Worm (Caenorhabditis elegans): ENCODE measurements around the gene ZC449.8.

The ZC449.8 gene

DNA sequence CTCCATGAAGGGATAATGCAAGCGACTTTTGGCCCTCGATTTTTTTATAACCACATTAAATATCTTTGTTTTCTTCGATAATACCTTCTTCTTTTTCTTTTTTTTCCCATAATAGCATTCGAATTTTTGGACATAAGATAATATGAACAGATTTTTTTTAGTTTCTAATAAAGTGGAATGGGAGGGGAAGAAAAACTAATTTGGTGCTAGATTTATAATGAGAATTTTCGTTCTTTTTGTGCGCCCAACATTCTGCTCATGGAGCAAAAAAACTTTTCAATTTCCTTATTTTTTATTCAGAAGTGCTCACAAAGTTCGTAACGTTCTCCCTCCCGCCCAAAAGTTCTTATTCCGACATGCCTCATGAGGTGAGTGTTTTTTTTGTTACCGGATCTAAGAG lies at the start of gene ZC449.8:
TSS of gene ZC449.8 (plus strand) at position 301 of the 400 bp plus-strand sequence.
- no peak for TF ChIP-seq sem-2 (GFP tag; optimal IDR thresholded peaks at IDR 0.05)
- TF ChIP-seq ceh-43 (GFP tag; optimal IDR thresholded peaks at IDR 0.05): no peak
- no peak for TF ChIP-seq flh-1 (GFP tag; optimal IDR thresholded peaks at IDR 0.05)
- TF ChIP-seq elt-1 (tag; optimal IDR thresholded peaks at IDR 0.05; ENCODE audit: borderline replicate concordance, insufficient read depth): no peak

DNA sequence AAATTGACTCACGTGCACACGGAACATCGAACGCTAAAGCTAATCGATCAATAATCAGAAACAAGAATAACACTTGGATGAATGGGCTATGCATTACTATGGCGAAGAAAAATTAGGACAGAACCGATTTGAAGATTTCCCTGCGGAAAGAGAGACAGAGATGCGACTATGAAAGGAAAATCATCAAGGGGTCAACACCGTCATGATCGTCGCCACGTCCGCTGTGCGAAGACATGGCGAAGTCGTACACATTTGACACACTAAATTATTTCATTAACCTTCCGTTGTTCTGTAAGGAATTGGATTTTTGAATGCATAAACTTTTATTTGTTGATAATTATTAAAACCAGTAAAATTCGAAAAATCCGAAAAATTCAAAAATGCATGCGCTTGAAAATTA lies 46.6 kb upstream of the ZC449.8 start, which contains the start of gene M03F4.6:
TSS of gene M03F4.6 (minus strand) at position 101 of the 400 bp plus-strand sequence.
- TF ChIP-seq flh-1 (GFP tag; optimal IDR thresholded peaks at IDR 0.05) (no peak), lin-32 (GFP tag; optimal IDR thresholded peaks at IDR 0.05) (no peak), tbx-8 (GFP tag; optimal IDR thresholded peaks at IDR 0.05) (no peak), drap-1 (GFP tag; optimal IDR thresholded peaks at IDR 0.05) (no peak), pha-4 (tag; optimal IDR thresholded peaks at IDR 0.05) (no peak), snpc-4 (tag; optimal IDR thresholded peaks at IDR 0.05) (no peak), ceh-43 (GFP tag; optimal IDR thresholded peaks at IDR 0.05) (no peak), sptf-1 (tag; optimal IDR thresholded peaks at IDR 0.05) (no peak), bed-3 (GFP tag; optimal IDR thresholded peaks at IDR 0.05) (no peak), nhr-28 (tag; optimal IDR thresholded peaks at IDR 0.05) (no peak), mls-2 (tag; optimal IDR thresholded peaks at IDR 0.05) (no peak), nhr-12 (tag; optimal IDR thresholded peaks at IDR 0.05) (no peak), ceh-83 (GFP tag; optimal IDR thresholded peaks at IDR 0.05) (no peak), ceh-39 (tag; optimal IDR thresholded peaks at IDR 0.05) (no peak), mep-1 (tag; optimal IDR thresholded peaks at IDR 0.05) (no peak), M03D4.4 (tag; optimal IDR thresholded peaks at IDR 0.05) (no peak)

DNA sequence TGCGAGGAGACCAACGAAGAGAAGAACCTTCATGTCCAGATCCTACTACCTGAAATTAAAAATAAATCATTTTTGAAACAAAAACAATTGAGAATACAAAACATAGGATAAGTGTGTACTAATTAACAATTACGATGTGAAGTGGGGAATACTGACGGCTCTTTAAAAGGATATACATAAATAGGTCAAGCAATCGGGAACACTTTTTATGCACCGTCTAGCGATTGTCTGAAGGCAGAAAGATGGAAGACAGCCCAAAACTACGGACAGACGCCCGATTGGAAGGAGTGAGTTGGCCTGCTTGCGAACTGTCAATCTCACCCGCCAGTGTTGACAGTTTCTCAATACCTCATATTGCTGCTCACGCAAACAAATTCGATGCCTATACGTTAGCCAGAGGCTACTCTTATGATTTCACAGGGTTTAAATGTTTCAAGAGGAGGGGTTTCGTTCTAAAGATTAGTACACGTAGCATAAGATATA lies 45.0 kb upstream of the ZC449.8 start, which contains the start of gene calu-1:
TSS of gene calu-1 (minus strand) at position 51 of the 483 bp plus-strand sequence.
- TF ChIP-seq elt-3 (tag; optimal IDR thresholded peaks at IDR 0.05) (no peak), nhr-2 (tag; optimal IDR thresholded peaks at IDR 0.05) (no peak)

DNA sequence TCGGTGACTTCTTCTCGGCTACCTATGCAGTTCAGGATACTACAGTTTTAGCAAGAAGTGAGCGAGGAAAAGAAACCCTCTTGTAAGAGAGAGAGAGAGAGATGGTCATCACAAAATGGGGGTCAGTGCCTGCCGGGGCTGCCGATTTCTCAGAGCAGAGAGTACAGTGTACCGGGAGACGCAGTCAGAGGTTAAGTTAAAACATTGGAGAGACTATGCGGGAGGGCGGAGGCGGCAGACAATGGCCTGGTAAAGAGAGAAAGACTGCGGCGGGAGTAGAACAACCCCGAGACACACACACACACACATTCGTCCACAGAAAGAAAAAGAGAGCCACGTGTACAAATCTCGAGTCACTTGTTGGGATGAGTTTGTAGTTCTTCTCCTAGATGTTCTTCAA lies 44.4 kb upstream of the ZC449.8 start:
- TF ChIP-seq ham-2 (GFP tag; optimal IDR thresholded peaks at IDR 0.05) (peak; percentile 5), unc-120 (tag; optimal IDR thresholded peaks at IDR 0.05; ENCODE audit: poor library complexity, severe bottlenecking) (peak; percentile 61), tbx-8 (GFP tag; optimal IDR thresholded peaks at IDR 0.05) (no peak), nhr-28 (tag; optimal IDR thresholded peaks at IDR 0.05) (no peak), nhr-2 (tag; optimal IDR thresholded peaks at IDR 0.05) (no peak), hlh-1 (tag; optimal IDR thresholded peaks at IDR 0.05) (peak; percentile 23), M03D4.4 (tag; optimal IDR thresholded peaks at IDR 0.05) (peak; percentile 3), ces-1 (GFP tag; optimal IDR thresholded peaks at IDR 0.05) (peak; percentile 11)

DNA sequence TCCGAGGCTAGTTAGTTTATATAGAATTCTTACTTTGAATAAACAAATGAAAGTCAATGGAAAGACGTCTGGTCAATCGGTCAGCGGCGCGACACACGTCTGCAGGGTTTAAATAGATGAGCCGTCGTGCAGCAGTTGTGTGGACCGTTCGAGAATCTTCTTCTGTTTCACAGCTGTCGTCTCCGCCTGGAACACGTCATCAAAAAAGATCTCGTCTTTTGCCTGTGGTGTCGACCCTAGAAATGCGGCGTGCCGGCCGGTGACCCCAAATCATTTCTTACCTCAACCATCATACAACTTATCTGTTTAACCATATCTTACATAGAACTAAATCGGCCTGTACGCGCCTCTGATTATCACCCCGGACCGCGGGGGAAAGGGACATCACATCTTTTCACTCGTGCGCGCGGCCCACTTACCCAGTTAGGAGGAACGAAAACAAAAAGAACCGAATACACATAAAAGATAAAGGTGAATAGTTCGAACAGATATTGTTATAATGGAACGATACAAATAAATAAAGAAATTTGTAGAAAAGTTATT lies 43.8 kb upstream of the ZC449.8 start:
- no peak for TF ChIP-seq ceh-39 (tag; optimal IDR thresholded peaks at IDR 0.05)
- TF ChIP-seq ceh-83 (GFP tag; optimal IDR thresholded peaks at IDR 0.05): no peak
- peak; percentile 43 for TF ChIP-seq sptf-1 (tag; optimal IDR thresholded peaks at IDR 0.05)
- TF ChIP-seq M03D4.4 (tag; optimal IDR thresholded peaks at IDR 0.05): no peak
- TF ChIP-seq ztf-11 (tag; optimal IDR thresholded peaks at IDR 0.05): no peak
- TF ChIP-seq ham-2 (GFP tag; optimal IDR thresholded peaks at IDR 0.05): peak; percentile 5
- no peak for TF ChIP-seq unc-39 (tag; optimal IDR thresholded peaks at IDR 0.05)
- TF ChIP-seq zip-8 (tag; optimal IDR thresholded peaks at IDR 0.05): no peak
- TF ChIP-seq tbx-8 (GFP tag; optimal IDR thresholded peaks at IDR 0.05): peak; percentile 27
- peak; percentile 25 for TF ChIP-seq unc-62 (GFP tag; optimal IDR thresholded peaks at IDR 0.05)
- peak; percentile 12 for TF ChIP-seq elt-1 (tag; optimal IDR thresholded peaks at IDR 0.05; ENCODE audit: borderline replicate concordance, insufficient read depth)
- TF ChIP-seq flh-1 (GFP tag; optimal IDR thresholded peaks at IDR 0.05): no peak
- TF ChIP-seq lin-32 (GFP tag; optimal IDR thresholded peaks at IDR 0.05): peak; percentile 88
- no peak for TF ChIP-seq sem-2 (GFP tag; optimal IDR thresholded peaks at IDR 0.05)
- TF ChIP-seq ces-1 (GFP tag; optimal IDR thresholded peaks at IDR 0.05): no peak
- TF ChIP-seq hlh-1 (tag; optimal IDR thresholded peaks at IDR 0.05): peak; percentile 96
- no peak for TF ChIP-seq snpc-4 (tag; optimal IDR thresholded peaks at IDR 0.05)
- no peak for TF ChIP-seq elt-3 (tag; optimal IDR thresholded peaks at IDR 0.05)
- no peak for TF ChIP-seq lsy-2 (tag; optimal IDR thresholded peaks at IDR 0.05)
- peak; percentile 55 for TF ChIP-seq lin-13 (tag; optimal IDR thresholded peaks at IDR 0.05)
- no peak for TF ChIP-seq pha-4 (tag; optimal IDR thresholded peaks at IDR 0.05)
- TF ChIP-seq nhr-12 (tag; optimal IDR thresholded peaks at IDR 0.05): no peak
- no peak for TF ChIP-seq drap-1 (GFP tag; optimal IDR thresholded peaks at IDR 0.05)
- TF ChIP-seq ceh-43 (GFP tag; optimal IDR thresholded peaks at IDR 0.05): no peak
- TF ChIP-seq cnd-1 (tag; optimal IDR thresholded peaks at IDR 0.05): peak; percentile 73
- TF ChIP-seq nhr-2 (tag; optimal IDR thresholded peaks at IDR 0.05): no peak
